Fruit fly (Drosophila melanogaster): ENCODE results near the gene bnk.
A peak's percentile ranks its signal among the peaks of the same experiment; 100 is the strongest.

bnk gene

dm6 chr3R:31222890-31223569 lies 29.9 kb downstream of the bnk start:
- no peak for TF ChIP-seq pan (optimal IDR thresholded peaks at IDR 0.05)
- TF ChIP-seq pan (GFP tag; optimal IDR thresholded peaks at IDR 0.05 in 1 of 2, IDR thresholded peaks at IDR 0.05 in 1 of 2): no peak
- no peak for TF ChIP-seq Myb (GFP tag; optimal IDR thresholded peaks at IDR 0.05)
- no peak for TF ChIP-seq NfI (GFP tag; optimal IDR thresholded peaks at IDR 0.05)
- TF ChIP-seq CG6791 (GFP tag; IDR thresholded peaks at IDR 0.05; ENCODE audit: partially characterized antibody): no peak
- TF ChIP-seq ATbp (GFP tag; optimal IDR thresholded peaks at IDR 0.05): no peak
- TF ChIP-seq nerfin-1 (tag; optimal IDR thresholded peaks at IDR 0.05): no peak
- TF ChIP-seq knrl (GFP tag; IDR thresholded peaks at IDR 0.05; ENCODE audit: partially characterized antibody): no peak
- no peak for TF ChIP-seq prd (optimal IDR thresholded peaks at IDR 0.05)
- TF ChIP-seq prd (GFP tag; IDR thresholded peaks at IDR 0.05): no peak
- TF ChIP-seq ssp (GFP tag; IDR thresholded peaks at IDR 0.05): no peak
- TF ChIP-seq CG4404 (GFP tag; IDR thresholded peaks at IDR 0.05): no peak
- TF ChIP-seq CG6175 (GFP tag; IDR thresholded peaks at IDR 0.05): no peak
- TF ChIP-seq crc (GFP tag; optimal IDR thresholded peaks at IDR 0.05): no peak
- no peak for TF ChIP-seq emc (GFP tag; optimal IDR thresholded peaks at IDR 0.05)
- TF ChIP-seq CG2120 (GFP tag; optimal IDR thresholded peaks at IDR 0.05): no peak
- TF ChIP-seq CG34376 (GFP tag; optimal IDR thresholded peaks at IDR 0.05): no peak
- no peak for TF ChIP-seq Dll (GFP tag; IDR thresholded peaks at IDR 0.05; ENCODE audit: partially characterized antibody)
- no peak for TF ChIP-seq CHES-1-like (GFP tag; optimal IDR thresholded peaks at IDR 0.05)
- no peak for TF ChIP-seq bsh (GFP tag; optimal IDR thresholded peaks at IDR 0.05)
- TF ChIP-seq amos (GFP tag; IDR thresholded peaks at IDR 0.05; ENCODE audit: partially characterized antibody): peak; percentile 21; the same call in 1 of the 2 replicates
- peak; percentile 33 for TF ChIP-seq Hey (tag; optimal IDR thresholded peaks at IDR 0.05)
- TF ChIP-seq Deaf1 (tag; optimal IDR thresholded peaks at IDR 0.05): peak; percentile 8
- no peak for TF ChIP-seq CG17912 (GFP tag; optimal IDR thresholded peaks at IDR 0.05)
- TF ChIP-seq zen (tag; optimal IDR thresholded peaks at IDR 0.05): peak; percentile 62
- TF ChIP-seq tgo (GFP tag; IDR thresholded peaks at IDR 0.05): no peak
- no peak for TF ChIP-seq CG16863 (GFP tag; optimal IDR thresholded peaks at IDR 0.05)
- TF ChIP-seq CG13123 (GFP tag; optimal IDR thresholded peaks at IDR 0.05): no peak
- no peak for TF ChIP-seq CG4854 (GFP tag; optimal IDR thresholded peaks at IDR 0.05)
- no peak for TF ChIP-seq Lpt (GFP tag; optimal IDR thresholded peaks at IDR 0.05)
- TF ChIP-seq rib (GFP tag; IDR thresholded peaks at IDR 0.05): no peak
- peak; percentile 77 for TF ChIP-seq CG15479 (GFP tag; optimal IDR thresholded peaks at IDR 0.05)
- peak; percentile 89 for TF ChIP-seq scrt (GFP tag; optimal IDR thresholded peaks at IDR 0.05)
- no peak for TF ChIP-seq pfk (GFP tag; optimal IDR thresholded peaks at IDR 0.05)
- TF ChIP-seq CG6765 (GFP tag; optimal IDR thresholded peaks at IDR 0.05): no peak
- no peak for TF ChIP-seq Ptx1 (GFP tag; IDR thresholded peaks at IDR 0.05)
- no peak for TF ChIP-seq row (GFP tag; IDR thresholded peaks at IDR 0.05)
- no peak for TF ChIP-seq Fer2 (tag; optimal IDR thresholded peaks at IDR 0.05)
- no peak for TF ChIP-seq yki (optimal IDR thresholded peaks at IDR 0.05)
- no peak for TF ChIP-seq Oli (tag; optimal IDR thresholded peaks at IDR 0.05)
- 0 out of 4 replicates have a peak, but pooled peaks have one; percentile 3 for TF ChIP-seq chinmo (GFP tag; IDR thresholded peaks at IDR 0.05; ENCODE audit: partially characterized antibody)
- TF ChIP-seq gfzf (GFP tag; optimal IDR thresholded peaks at IDR 0.05): no peak
- no peak for TF ChIP-seq dimm (GFP tag; IDR thresholded peaks at IDR 0.05)
- TF ChIP-seq Hsf (GFP tag; optimal IDR thresholded peaks at IDR 0.05): no peak
- TF ChIP-seq odd (GFP tag; optimal IDR thresholded peaks at IDR 0.05): no peak
- TF ChIP-seq CG4360 (GFP tag; IDR thresholded peaks at IDR 0.05): 0 out of 2 replicates have a peak, but pooled peaks have one; percentile 2
- no peak for TF ChIP-seq Mes4 (GFP tag; optimal IDR thresholded peaks at IDR 0.05)
- TF ChIP-seq CG6813 (GFP tag; optimal IDR thresholded peaks at IDR 0.05): no peak
- no peak for TF ChIP-seq CG14860 (GFP tag; IDR thresholded peaks at IDR 0.05; ENCODE audit: partially characterized antibody)
- TF ChIP-seq CG6272 (GFP tag; IDR thresholded peaks at IDR 0.05): no peak
